Fruit fly (Drosophila melanogaster) whole organism, embryonic: ENCODE results near the gene H2.0.

Experiments
- Atf-2 ChIP-seq: fragments of 200-800 bp; sonication (Bioruptor generic); optimal IDR thresholded peaks from 2 replicates; lab custom pipeline; 2016; ENCODE audit warnings: missing biosample characterization, missing genetic modification characterization
- CG10959 ChIP-seq: fragments of 200-800 bp; sonication (Bioruptor generic); IDR thresholded peaks from 2 replicates; pipeline ENCODE4 v1.3.6; 2022; ENCODE audit warnings: missing biosample characterization, missing genetic modification characterization
- CG11560 ChIP-seq: fragments of 200-800 bp; sonication (Bioruptor generic); IDR thresholded peaks from 3 replicates; pipeline ENCODE4 v1.3.6; 2022; ENCODE audit warnings: missing biosample characterization, missing genetic modification characterization
- CG11695 ChIP-seq: fragments of 200-800 bp; sonication (Bioruptor generic); IDR thresholded peaks from 3 replicates; pipeline ENCODE4 v1.3.6; 2022; ENCODE audit warnings: missing biosample characterization, missing genetic modification characterization
- CG11696 ChIP-seq: fragments of 200-800 bp; sonication (Bioruptor generic); IDR thresholded peaks from 2 replicates; pipeline ENCODE4 v1.3.6; 2022; ENCODE audit warnings: missing biosample characterization, missing genetic modification characterization
- CG12744 ChIP-seq: fragments of 200-800 bp; sonication (Bioruptor generic); optimal IDR thresholded peaks from 2 replicates; lab custom pipeline; 2016; ENCODE audit warnings: missing biosample characterization, missing genetic modification characterization
- CG14965 ChIP-seq: fragments of 200-800 bp; sonication (Bioruptor generic); optimal IDR thresholded peaks from 2 replicates; lab custom pipeline; 2016; ENCODE audit warnings: missing biosample characterization, missing genetic modification characterization, borderline replicate concordance
- CG15514 ChIP-seq: fragments of 200-800 bp; sonication (Bioruptor generic); optimal IDR thresholded peaks from 3 replicates; lab custom pipeline; 2017; ENCODE audit warnings: missing biosample characterization, missing genetic modification characterization, mild to moderate bottlenecking, moderate library complexity, missing genetic modification reagents
- CG16863 ChIP-seq: fragments of 200-800 bp; sonication (Bioruptor generic); optimal IDR thresholded peaks from 3 replicates; lab custom pipeline; 2016; ENCODE audit warnings: missing biosample characterization, missing genetic modification characterization
- CG17802 ChIP-seq: fragments of 200-800 bp; sonication (Bioruptor generic); optimal IDR thresholded peaks from 2 replicates; lab custom pipeline; 2018; ENCODE audit warnings: missing biosample characterization, mild to moderate bottlenecking, missing genetic modification characterization, moderate library complexity
- CG1792 ChIP-seq: fragments of 200-800 bp; sonication (Bioruptor generic); optimal IDR thresholded peaks from 2 replicates; lab custom pipeline; 2016; ENCODE audit warnings: missing biosample characterization, missing genetic modification characterization
- CG34224 ChIP-seq: fragments of 200-800 bp; sonication (Bioruptor generic); IDR thresholded peaks from 3 replicates; pipeline ENCODE4 v1.3.6; 2022; ENCODE audit warnings: missing biosample characterization, missing genetic modification characterization; ENCODE audit not compliant: partially characterized antibody
- CG4360 ChIP-seq: fragments of 200-800 bp; sonication (Bioruptor generic); IDR thresholded peaks from 2 replicates; pipeline ENCODE4 v1.3.6; 2022; ENCODE audit warnings: missing biosample characterization, missing genetic modification characterization
- CG4424 ChIP-seq: fragments of 200-800 bp; sonication (Bioruptor generic); optimal IDR thresholded peaks from 3 replicates; lab custom pipeline; 2016; ENCODE audit warnings: missing biosample characterization, missing genetic modification characterization
- CG6683 ChIP-seq: fragments of 200-800 bp; sonication (Bioruptor generic); optimal IDR thresholded peaks from 2 replicates; lab custom pipeline; 2017; ENCODE audit warnings: missing biosample characterization, mild to moderate bottlenecking, missing genetic modification characterization, missing genetic modification reagents
- CG6813 ChIP-seq: fragments of 200-800 bp; sonication (Bioruptor generic); optimal IDR thresholded peaks from 2 replicates; lab custom pipeline; 2017; ENCODE audit warnings: missing biosample characterization, missing genetic modification characterization, mild to moderate bottlenecking, moderate library complexity, missing genetic modification reagents
- CG9817 ChIP-seq: fragments of 200-800 bp; sonication (Bioruptor generic); optimal IDR thresholded peaks from 2 replicates; lab custom pipeline; 2018; ENCODE audit warnings: missing biosample characterization, mild to moderate bottlenecking, missing genetic modification characterization, moderate library complexity
- CG9876 ChIP-seq: fragments of 200-800 bp; sonication (Bioruptor generic); optimal IDR thresholded peaks from 2 replicates; lab custom pipeline; 2016; ENCODE audit warnings: missing biosample characterization, missing genetic modification characterization
- CHES-1-like ChIP-seq: fragments of 200-800 bp; sonication (Bioruptor generic); optimal IDR thresholded peaks from 2 replicates; lab custom pipeline; 2016; ENCODE audit warnings: missing biosample characterization, missing genetic modification characterization
- CkIIα-i1 ChIP-seq: fragments of 200-800 bp; sonication (Bioruptor generic); IDR thresholded peaks from 2 replicates; pipeline ENCODE4 v1.3.6; 2022; ENCODE audit warnings: missing biosample characterization, missing genetic modification characterization
- Deaf1 ChIP-seq: fragments of 200-800 bp; optimal IDR thresholded peaks from 3 replicates; lab custom pipeline; 2019; ENCODE audit warnings: missing biosample characterization, mild to moderate bottlenecking, missing genetic modification characterization, moderate library complexity
- Dll ChIP-seq: fragments of 200-800 bp; sonication (Bioruptor generic); IDR thresholded peaks from 4 replicates; pipeline ENCODE4 v1.3.6; 2022; ENCODE audit warnings: missing biosample characterization, missing genetic modification characterization; ENCODE audit not compliant: partially characterized antibody
- Eip74EF ChIP-seq, 2 experiments: fragments of 200-800 bp in 1 of 2; fragments of >200 bp in 1 of 2; sonication (Bioruptor generic) in 1 of 2; optimal IDR thresholded peaks; 2 replicates each; lab custom pipeline; 2017 to 2019; ENCODE audit warnings: missing biosample characterization in 2 of 2, missing genetic modification characterization in 2 of 2, mild to moderate bottlenecking in 1 of 2, moderate library complexity in 1 of 2
- Fer2 ChIP-seq: fragments of 200-800 bp; sonication (Bioruptor generic); optimal IDR thresholded peaks from 2 replicates; lab custom pipeline; 2018; ENCODE audit warnings: missing biosample characterization, mild to moderate bottlenecking, missing genetic modification characterization, moderate library complexity
- HHEX ChIP-seq: fragments of 200-800 bp; sonication (Bioruptor generic); optimal IDR thresholded peaks from 3 replicates; lab custom pipeline; 2017; ENCODE audit warnings: missing biosample characterization, mild to moderate bottlenecking, missing genetic modification characterization, missing genetic modification reagents
- HLH54F ChIP-seq: fragments of 200-800 bp; sonication (Bioruptor generic); optimal IDR thresholded peaks from 3 replicates; lab custom pipeline; 2016; ENCODE audit warnings: missing biosample characterization, missing genetic modification characterization
- HLHmδ ChIP-seq: fragments of 200-800 bp; sonication (Bioruptor generic); optimal IDR thresholded peaks from 2 replicates; lab custom pipeline; 2018; ENCODE audit warnings: missing biosample characterization, mild to moderate bottlenecking, missing genetic modification characterization, moderate library complexity
- Jarid2 ChIP-seq: fragments of 200-800 bp; sonication (Bioruptor generic); optimal IDR thresholded peaks from 3 replicates; lab custom pipeline; 2017; ENCODE audit warnings: mild to moderate bottlenecking, missing biosample characterization, missing genetic modification reagents, missing genetic modification characterization
- Lim3 ChIP-seq: fragments of 200-800 bp; sonication (Bioruptor generic); IDR thresholded peaks from 2 replicates; pipeline ENCODE4 v1.3.6; 2022; ENCODE audit warnings: missing biosample characterization, missing genetic modification characterization
- Six4 ChIP-seq: fragments of 200-800 bp; sonication (Bioruptor generic); optimal IDR thresholded peaks from 2 replicates; lab custom pipeline; 2016; ENCODE audit warnings: missing biosample characterization, missing genetic modification characterization
- Sry-δ ChIP-seq: fragments of 200-800 bp; sonication (Bioruptor generic); optimal IDR thresholded peaks from 2 replicates; lab custom pipeline; 2016; ENCODE audit warnings: missing biosample characterization, missing genetic modification characterization
- bab2 ChIP-seq: fragments of 200-800 bp; sonication (Bioruptor generic); optimal IDR thresholded peaks from 2 replicates; lab custom pipeline; 2016; ENCODE audit warnings: missing biosample characterization, missing genetic modification characterization
- bbx ChIP-seq: fragments of 200-800 bp; sonication (Bioruptor generic); IDR thresholded peaks from 2 replicates; pipeline ENCODE4 v1.3.6; 2022; ENCODE audit warnings: missing biosample characterization, missing genetic modification characterization; ENCODE audit not compliant: partially characterized antibody
- br ChIP-seq: fragments of >200 bp; optimal IDR thresholded peaks from 2 replicates; lab custom pipeline; 2017
- ci ChIP-seq: fragments of 200-800 bp; sonication (Bioruptor generic); IDR thresholded peaks from 3 replicates; pipeline ENCODE4 v1.3.6; 2022; ENCODE audit warnings: missing biosample characterization, missing genetic modification characterization
- crol ChIP-seq: fragments of 200-800 bp; sonication (Bioruptor generic); IDR thresholded peaks from 2 replicates; pipeline ENCODE4 v1.3.6; 2022; ENCODE audit warnings: missing biosample characterization, missing genetic modification characterization
- esg ChIP-seq: fragments of 200-800 bp; sonication (Bioruptor generic); conservative IDR thresholded peaks from 2 replicates; pipeline ENCODE4 v1.3.6; 2022; ENCODE audit warnings: missing biosample characterization, missing genetic modification characterization
- fd64A ChIP-seq: fragments of 200-800 bp; sonication (Bioruptor generic); optimal IDR thresholded peaks from 3 replicates; lab custom pipeline; 2018; ENCODE audit warnings: missing biosample characterization, mild to moderate bottlenecking, missing genetic modification characterization
- fru ChIP-seq: fragments of >200 bp; optimal IDR thresholded peaks from 2 replicates; lab custom pipeline; 2017
- ftz-f1 ChIP-seq: fragments of 200-800 bp; sonication (Bioruptor generic); optimal IDR thresholded peaks from 2 replicates; lab custom pipeline; 2016; ENCODE audit warnings: missing biosample characterization, missing genetic modification characterization
- jigr1 ChIP-seq: fragments of 200-800 bp; sonication (Bioruptor generic); IDR thresholded peaks from 3 replicates; pipeline ENCODE4 v1.3.6; 2022; ENCODE audit warnings: missing biosample characterization, missing genetic modification characterization
- ken ChIP-seq: fragments of 200-800 bp; sonication (Bioruptor generic); IDR thresholded peaks from 3 replicates; pipeline ENCODE4 v1.3.6; 2022; ENCODE audit warnings: missing biosample characterization, missing genetic modification characterization
- klu ChIP-seq: fragments of 200-800 bp; sonication (Bioruptor generic); IDR thresholded peaks from 2 replicates; pipeline ENCODE4 v1.3.6; 2022; ENCODE audit warnings: missing biosample characterization, missing genetic modification characterization
- knrl ChIP-seq: fragments of 200-800 bp; sonication (Bioruptor generic); IDR thresholded peaks from 3 replicates; pipeline ENCODE4 v1.3.6; 2022; ENCODE audit warnings: missing biosample characterization, missing genetic modification characterization; ENCODE audit not compliant: partially characterized antibody
- nau ChIP-seq: fragments of 200-800 bp; sonication (Bioruptor generic); optimal IDR thresholded peaks from 3 replicates; lab custom pipeline; 2017; ENCODE audit warnings: missing biosample characterization, mild to moderate bottlenecking, missing genetic modification characterization, missing genetic modification reagents
- oc ChIP-seq: fragments of 200-800 bp; sonication (Bioruptor generic); optimal IDR thresholded peaks from 2 replicates; lab custom pipeline; 2018; ENCODE audit warnings: missing biosample characterization, mild to moderate bottlenecking, missing genetic modification characterization, moderate library complexity
- ranshi ChIP-seq: fragments of 200-800 bp; sonication (Bioruptor generic); IDR thresholded peaks from 2 replicates; pipeline ENCODE4 v1.3.6; 2022; ENCODE audit warnings: missing biosample characterization, missing genetic modification characterization
- rib ChIP-seq: fragments of 200-800 bp; sonication (Bioruptor generic); IDR thresholded peaks from 2 replicates; pipeline ENCODE4 v1.3.6; 2022; ENCODE audit warnings: missing biosample characterization, missing genetic modification characterization
- ro ChIP-seq: fragments of 200-800 bp; sonication (Bioruptor generic); IDR thresholded peaks from 2 replicates; pipeline ENCODE4 v1.3.6; 2022; ENCODE audit warnings: missing biosample characterization, missing genetic modification characterization
- tup ChIP-seq: fragments of 200-800 bp; sonication (Bioruptor generic); optimal IDR thresholded peaks from 2 replicates; lab custom pipeline; 2016; ENCODE audit warnings: missing biosample characterization, mild to moderate bottlenecking, missing genetic modification characterization, moderate library complexity
- unc-4 ChIP-seq: fragments of 200-800 bp; sonication (Bioruptor generic); IDR thresholded peaks from 2 replicates; pipeline ENCODE4 v1.3.6; 2022; ENCODE audit warnings: missing biosample characterization, missing genetic modification characterization; ENCODE audit not compliant: partially characterized antibody

H2.0 gene

DNA sequence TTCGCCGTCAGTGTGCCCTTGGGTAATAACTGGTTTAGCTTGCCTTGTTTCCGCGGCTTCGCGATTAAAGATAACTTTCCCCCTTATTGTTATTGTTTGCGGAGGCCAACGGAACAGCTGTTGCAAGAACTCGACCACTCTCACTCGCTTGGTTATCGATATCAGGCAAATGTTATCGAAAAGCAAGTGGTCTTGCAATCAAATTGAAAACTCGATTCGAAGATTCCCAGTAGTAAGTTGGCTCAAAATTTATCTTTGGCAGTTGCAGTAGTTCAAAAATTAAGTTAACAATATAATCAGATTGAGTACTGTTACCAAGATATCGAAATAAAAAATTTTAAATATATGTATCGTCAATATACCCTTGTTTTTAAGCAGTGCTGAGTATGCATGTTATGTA, 46.6 kb upstream of the H2.0 start, which contains the start of the genes Fbw5 and CG9147 (continued):
- TF ChIP-seq tup (GFP tag; lab: Kevin White, UChicago), result peak; percentile 99
- TF ChIP-seq unc-4 (GFP tag; lab: Robert Waterston, UW), result peak; percentile 59
- peak; percentile 65 for TF ChIP-seq Dll (GFP tag; lab: Robert Waterston, UW)
- peak; percentile 89 for TF ChIP-seq Jarid2 (GFP tag; lab: Kevin White, UChicago)
- peak; percentile 98 for TF ChIP-seq CG4424 (GFP tag; lab: Kevin White, UChicago)
- peak; percentile 88 for TF ChIP-seq Sry-δ
- peak; percentile 97 for TF ChIP-seq Fer2 (tag; lab: Kevin White, UChicago)
- peak; percentile 99 for TF ChIP-seq CHES-1-like (GFP tag; lab: Kevin White, UChicago)
- peak; percentile 100 for TF ChIP-seq CG11695 (GFP tag; lab: Robert Waterston, UW)
- peak; percentile 98 for TF ChIP-seq Lim3 (GFP tag; lab: Robert Waterston, UW)
- TF ChIP-seq ken (GFP tag; lab: Robert Waterston, UW), result peak; percentile 100
- TF ChIP-seq fru (lab: Kevin White, UChicago), result no peak
- peak; percentile 70 for TF ChIP-seq bbx
- peak; percentile 97 for TF ChIP-seq fd64A (GFP tag; lab: Kevin White, UChicago)
- peak; percentile 39 for TF ChIP-seq HLHmδ (GFP tag; lab: Kevin White, UChicago)
- peak; percentile 100 for TF ChIP-seq esg (GFP tag; lab: Robert Waterston, UW)
- peak; percentile 99 for TF ChIP-seq Six4
- TF ChIP-seq CG11560 (tag; lab: Robert Waterston, UW), result peak; percentile 94
- TF ChIP-seq CG16863 (GFP tag; lab: Kevin White, UChicago), result peak; percentile 99
- TF ChIP-seq CG14965 (GFP tag; lab: Kevin White, UChicago), result peak; percentile 92
- peak; percentile 98 for TF ChIP-seq CG9876 (GFP tag; lab: Kevin White, UChicago)
- TF ChIP-seq ranshi (GFP tag; lab: Robert Waterston, UW), result peak; percentile 100
- TF ChIP-seq CG15514, result peak; percentile 95
- 0 out of 3 replicates have a peak, but pooled peaks have one; percentile 20 for TF ChIP-seq knrl
- peak; percentile 93 for TF ChIP-seq CG4360 (GFP tag; lab: Robert Waterston, UW)
- peak; percentile 93 for TF ChIP-seq CG17802 (tag; lab: Kevin White, UChicago)
- peak; percentile 99 for TF ChIP-seq CG12744 (GFP tag; lab: Kevin White, UChicago)
- TF ChIP-seq br (lab: Kevin White, UChicago), result no peak
- peak; percentile 92 for TF ChIP-seq Deaf1 (tag; lab: Kevin White, UChicago)
- TF ChIP-seq CG10959 (GFP tag; lab: Robert Waterston, UW), result peak; percentile 100
- peak; percentile 100 for TF ChIP-seq bab2 (GFP tag; lab: Kevin White, UChicago)
- TF ChIP-seq ftz-f1 (GFP tag; lab: Kevin White, UChicago), result peak; percentile 96
- TF ChIP-seq CG34224 (GFP tag; lab: Robert Waterston, UW), result peak; percentile 78
- peak; percentile 99 for TF ChIP-seq jigr1 (GFP tag; lab: Robert Waterston, UW)
- TF ChIP-seq CG6813, result peak; percentile 98
- TF ChIP-seq klu (GFP tag; lab: Robert Waterston, UW), result peak; percentile 99
- peak; percentile 89 for TF ChIP-seq crol
- TF ChIP-seq CkIIα-i1 (GFP tag; lab: Robert Waterston, UW), result peak; percentile 96
- peak; percentile 96 for TF ChIP-seq CG11696 (GFP tag; lab: Robert Waterston, UW)
- TF ChIP-seq rib (GFP tag; lab: Robert Waterston, UW), result peak; percentile 99
- peak in 1 of 2 experiments; percentile 100 for TF ChIP-seq Eip74EF (GFP tag; optimal IDR thresholded peaks at IDR 0.05; lab: Kevin White, UChicago)
- TF ChIP-seq CG6683, result peak; percentile 96
- TF ChIP-seq Atf-2, result peak; percentile 99
- peak; percentile 99 for TF ChIP-seq HHEX (GFP tag; lab: Kevin White, UChicago)
- TF ChIP-seq ci (GFP tag; lab: Robert Waterston, UW), result peak; percentile 100
- peak; percentile 100 for TF ChIP-seq oc
- TF ChIP-seq HLH54F (GFP tag; lab: Kevin White, UChicago), result peak; percentile 99
- peak; percentile 99 for TF ChIP-seq CG1792
- peak; percentile 99 for TF ChIP-seq ro (GFP tag; lab: Robert Waterston, UW)
- TF ChIP-seq nau (GFP tag; lab: Kevin White, UChicago), result no peak
- TF ChIP-seq CG9817, result peak; percentile 99
